Fruit fly (Drosophila melanogaster) whole organism, embryonic: ENCODE results near the gene gry.

Experiments used
- BEAF-32 ChIP-seq: fragments of 200-800 bp; sonication (Bioruptor generic); optimal IDR thresholded peaks from 3 replicates; lab custom pipeline; 2017; ENCODE audit warnings: missing biosample characterization, missing genetic modification characterization, mild to moderate bottlenecking, moderate library complexity, missing genetic modification reagents
- CG10321 ChIP-seq: fragments of 200-800 bp; sonication (Bioruptor generic); IDR thresholded peaks from 2 replicates; pipeline ENCODE4 v1.3.6; 2022; ENCODE audit warnings: missing biosample characterization, missing genetic modification characterization
- CG10565 ChIP-seq: fragments of 200-800 bp; sonication (Bioruptor generic); optimal IDR thresholded peaks from 3 replicates; lab custom pipeline; 2016; ENCODE audit warnings: missing biosample characterization, mild to moderate bottlenecking, missing genetic modification characterization
- CG15269 ChIP-seq: fragments of 200-800 bp; sonication (Bioruptor generic); optimal IDR thresholded peaks from 2 replicates; lab custom pipeline; 2018; ENCODE audit warnings: missing biosample characterization, mild to moderate bottlenecking, missing genetic modification characterization, moderate library complexity
- CG1529 ChIP-seq: fragments of 200-800 bp; sonication (Bioruptor generic); optimal IDR thresholded peaks from 3 replicates; lab custom pipeline; 2018; ENCODE audit warnings: missing biosample characterization, missing genetic modification characterization
- CG17186 ChIP-seq: fragments of 200-800 bp; sonication (Bioruptor generic); optimal IDR thresholded peaks from 3 replicates; lab custom pipeline; 2017; ENCODE audit warnings: missing biosample characterization, missing genetic modification reagents, missing genetic modification characterization
- CG18599 ChIP-seq: fragments of 200-800 bp; sonication (Bioruptor generic); optimal IDR thresholded peaks from 3 replicates; lab custom pipeline; 2017; ENCODE audit warnings: missing biosample characterization, missing genetic modification characterization, mild to moderate bottlenecking, moderate library complexity, missing genetic modification reagents
- CG18619 ChIP-seq: fragments of 200-800 bp; sonication (Bioruptor generic); optimal IDR thresholded peaks from 3 replicates; lab custom pipeline; 2017; ENCODE audit warnings: missing biosample characterization, mild to moderate bottlenecking, missing genetic modification characterization
- CG31365 ChIP-seq: fragments of 200-800 bp; sonication (Bioruptor generic); optimal IDR thresholded peaks from 2 replicates; lab custom pipeline; 2018; ENCODE audit warnings: missing biosample characterization, mild to moderate bottlenecking, missing genetic modification characterization
- CG31441 ChIP-seq: fragments of 200-800 bp; sonication (Bioruptor generic); IDR thresholded peaks from 2 replicates; pipeline ENCODE4 v1.3.6; 2022; ENCODE audit warnings: missing biosample characterization, missing genetic modification characterization
- CG33557 ChIP-seq: fragments of 200-800 bp; sonication (Bioruptor generic); optimal IDR thresholded peaks from 2 replicates; lab custom pipeline; 2019; ENCODE audit warnings: missing biosample characterization, mild to moderate bottlenecking, missing genetic modification characterization, moderate library complexity
- CG5953 ChIP-seq: fragments of 200-800 bp; sonication (Bioruptor generic); IDR thresholded peaks from 2 replicates; pipeline ENCODE4 v1.3.6; 2022; ENCODE audit warnings: missing biosample characterization, missing genetic modification characterization
- CG6175 ChIP-seq: fragments of 200-800 bp; sonication (Bioruptor generic); IDR thresholded peaks from 3 replicates; pipeline ENCODE4 v1.3.6; 2022; ENCODE audit warnings: missing biosample characterization, missing genetic modification characterization
- CG6765 ChIP-seq: fragments of 200-800 bp; sonication (Bioruptor generic); optimal IDR thresholded peaks from 3 replicates; lab custom pipeline; 2017; ENCODE audit warnings: missing biosample characterization, mild to moderate bottlenecking, missing genetic modification characterization
- CG9876 ChIP-seq: fragments of 200-800 bp; sonication (Bioruptor generic); optimal IDR thresholded peaks from 2 replicates; lab custom pipeline; 2016; ENCODE audit warnings: missing biosample characterization, missing genetic modification characterization
- Camta ChIP-seq: fragments of 200-800 bp; sonication (Bioruptor generic); optimal IDR thresholded peaks from 2 replicates; lab custom pipeline; 2016; ENCODE audit warnings: missing biosample characterization, missing genetic modification characterization
- CoRest ChIP-seq: fragments of 200-800 bp; sonication (Bioruptor generic); optimal IDR thresholded peaks from 3 replicates; lab custom pipeline; 2018; ENCODE audit warnings: missing biosample characterization, mild to moderate bottlenecking, missing genetic modification characterization, moderate library complexity
- Deaf1 ChIP-seq: fragments of 200-800 bp; optimal IDR thresholded peaks from 3 replicates; lab custom pipeline; 2019; ENCODE audit warnings: missing biosample characterization, mild to moderate bottlenecking, missing genetic modification characterization, moderate library complexity
- H2.0 ChIP-seq: fragments of 200-800 bp; sonication (Bioruptor generic); IDR thresholded peaks from 2 replicates; pipeline ENCODE4 v1.3.6; 2022; ENCODE audit warnings: missing biosample characterization, missing genetic modification characterization
- Hand ChIP-seq: fragments of 200-800 bp; sonication (Bioruptor generic); optimal IDR thresholded peaks from 2 replicates; lab custom pipeline; 2017; ENCODE audit warnings: mild to moderate bottlenecking, missing biosample characterization, missing genetic modification reagents, missing genetic modification characterization
- Jarid2 ChIP-seq: fragments of 200-800 bp; sonication (Bioruptor generic); optimal IDR thresholded peaks from 3 replicates; lab custom pipeline; 2017; ENCODE audit warnings: mild to moderate bottlenecking, missing biosample characterization, missing genetic modification reagents, missing genetic modification characterization
- MESR4 ChIP-seq: fragments of 200-800 bp; sonication (Bioruptor generic); optimal IDR thresholded peaks from 2 replicates; lab custom pipeline; 2018; ENCODE audit warnings: missing biosample characterization, mild to moderate bottlenecking, missing genetic modification characterization, moderate library complexity
- NK7.1 ChIP-seq: fragments of 200-800 bp; sonication (Bioruptor generic); optimal IDR thresholded peaks from 3 replicates; lab custom pipeline; 2016; ENCODE audit warnings: missing biosample characterization, missing genetic modification characterization
- Oaz ChIP-seq: fragments of 200-800 bp; sonication (Bioruptor generic); IDR thresholded peaks from 2 replicates; pipeline ENCODE4 v1.3.6; 2022; ENCODE audit warnings: missing biosample characterization, missing genetic modification characterization
- Opbp ChIP-seq: fragments of 200-800 bp; sonication (Bioruptor generic); IDR thresholded peaks from 3 replicates; pipeline ENCODE4 v1.3.6; 2022; ENCODE audit warnings: missing biosample characterization, missing genetic modification characterization; ENCODE audit not compliant: partially characterized antibody
- Ptx1 ChIP-seq: fragments of 200-800 bp; sonication (Bioruptor generic); IDR thresholded peaks from 2 replicates; pipeline ENCODE4 v1.3.6; 2022; ENCODE audit warnings: missing biosample characterization, missing genetic modification characterization
- Rfx ChIP-seq: fragments of 200-800 bp; sonication (Bioruptor generic); IDR thresholded peaks from 2 replicates; pipeline ENCODE4 v1.3.6; 2022; ENCODE audit warnings: missing biosample characterization, missing genetic modification characterization
- Sin3A ChIP-seq: fragments of >200 bp; optimal IDR thresholded peaks from 2 replicates; lab custom pipeline; 2018
- ara ChIP-seq: fragments of 200-800 bp; sonication (Bioruptor generic); IDR thresholded peaks from 2 replicates; pipeline ENCODE4 v1.3.6; 2022; ENCODE audit warnings: missing biosample characterization, missing genetic modification characterization
- bab2 ChIP-seq: fragments of 200-800 bp; sonication (Bioruptor generic); optimal IDR thresholded peaks from 2 replicates; lab custom pipeline; 2016; ENCODE audit warnings: missing biosample characterization, missing genetic modification characterization
- bcd ChIP-seq: fragments of 200-800 bp; sonication (Bioruptor generic); optimal IDR thresholded peaks from 2 replicates; lab custom pipeline; 2017; ENCODE audit warnings: missing biosample characterization, mild to moderate bottlenecking, missing genetic modification characterization
- chif ChIP-seq, 2 experiments: fragments of 200-800 bp; sonication (Bioruptor generic); optimal IDR thresholded peaks; 3 replicates each; lab custom pipeline; 2016; ENCODE audit warnings: missing biosample characterization in 2 of 2, missing genetic modification characterization in 2 of 2
- gro ChIP-seq: fragments of 200-800 bp; sonication (Bioruptor generic); optimal IDR thresholded peaks from 2 replicates; lab custom pipeline; 2016; ENCODE audit warnings: missing biosample characterization, missing genetic modification characterization
- hb ChIP-seq: fragments of 200-800 bp; sonication (Bioruptor generic); IDR thresholded peaks from 3 replicates; pipeline ENCODE4 v1.3.6; 2022; ENCODE audit warnings: missing biosample characterization, missing genetic modification characterization; ENCODE audit not compliant: partially characterized antibody
- lov ChIP-seq, 2 experiments: fragments of 200-800 bp in 1 of 2; fragments of >200 bp in 1 of 2; sonication (Bioruptor generic) in 1 of 2; IDR thresholded peaks in 1 of 2; optimal IDR thresholded peaks in 1 of 2; 2 replicates in 1 of 2; 3 replicates in 1 of 2; pipeline versions ENCODE4 v1.3.6 to Lab custom; 2017 to 2022; ENCODE audit warnings: missing biosample characterization in 1 of 2, missing genetic modification characterization in 1 of 2
- luna ChIP-seq: fragments of 200-800 bp; sonication (Bioruptor generic); optimal IDR thresholded peaks from 2 replicates; lab custom pipeline; 2016; ENCODE audit warnings: missing biosample characterization, missing genetic modification characterization
- peb ChIP-seq: fragments of 200-800 bp; sonication (Bioruptor generic); IDR thresholded peaks from 2 replicates; pipeline ENCODE4 v1.3.6; 2022; ENCODE audit warnings: missing biosample characterization, missing genetic modification characterization
- row ChIP-seq: fragments of 200-800 bp; sonication (Bioruptor generic); IDR thresholded peaks from 3 replicates; pipeline ENCODE4 v1.3.6; 2022; ENCODE audit warnings: missing biosample characterization, missing genetic modification characterization
- run ChIP-seq: fragments of 200-800 bp; sonication (Bioruptor generic); optimal IDR thresholded peaks from 3 replicates; lab custom pipeline; 2018; ENCODE audit warnings: missing biosample characterization, mild to moderate bottlenecking, missing genetic modification characterization
- sens-2 ChIP-seq: fragments of 200-800 bp; sonication (Bioruptor generic); IDR thresholded peaks from 2 replicates; pipeline ENCODE4 v1.3.6; 2022; ENCODE audit warnings: missing biosample characterization, missing genetic modification characterization
- shn ChIP-seq: fragments of 200-800 bp; sonication (Bioruptor generic); optimal IDR thresholded peaks from 3 replicates; lab custom pipeline; 2016; ENCODE audit warnings: missing biosample characterization, missing genetic modification characterization
- slou ChIP-seq: fragments of 200-800 bp; sonication (Bioruptor generic); optimal IDR thresholded peaks from 3 replicates; lab custom pipeline; 2016; ENCODE audit warnings: missing biosample characterization, missing genetic modification characterization
- sna ChIP-seq: fragments of 200-800 bp; sonication (Bioruptor generic); IDR thresholded peaks from 2 replicates; pipeline ENCODE4 v1.3.6; 2022; ENCODE audit warnings: missing biosample characterization, missing genetic modification characterization; ENCODE audit not compliant: partially characterized antibody
- so ChIP-seq: fragments of 200-800 bp; sonication (Bioruptor generic); IDR thresholded peaks from 3 replicates; pipeline ENCODE4 v1.3.6; 2022; ENCODE audit warnings: missing biosample characterization, missing genetic modification characterization
- sob ChIP-seq: fragments of 200-800 bp; sonication (Bioruptor generic); IDR thresholded peaks from 2 replicates; pipeline ENCODE4 v1.3.6; 2022; ENCODE audit warnings: missing biosample characterization, missing genetic modification characterization
- stc ChIP-seq: fragments of 200-800 bp; sonication (Bioruptor generic); IDR thresholded peaks from 2 replicates; pipeline ENCODE4 v1.3.6; 2022; ENCODE audit warnings: missing biosample characterization, missing genetic modification characterization
- ttk ChIP-seq: fragments of 200-800 bp; sonication (Bioruptor generic); IDR thresholded peaks from 2 replicates; pipeline ENCODE4 v2.1.2; 2022; ENCODE audit warnings: missing biosample characterization, missing genetic modification characterization
- usp ChIP-seq: fragments of >200 bp; optimal IDR thresholded peaks from 2 replicates; lab custom pipeline; 2017; ENCODE audit warnings: missing biosample characterization, missing genetic modification characterization
- vvl ChIP-seq: fragments of 200-800 bp; sonication (Bioruptor generic); IDR thresholded peaks from 2 replicates; pipeline ENCODE4 v1.3.6; 2022; ENCODE audit warnings: missing biosample characterization, missing genetic modification characterization

gry gene

DNA sequence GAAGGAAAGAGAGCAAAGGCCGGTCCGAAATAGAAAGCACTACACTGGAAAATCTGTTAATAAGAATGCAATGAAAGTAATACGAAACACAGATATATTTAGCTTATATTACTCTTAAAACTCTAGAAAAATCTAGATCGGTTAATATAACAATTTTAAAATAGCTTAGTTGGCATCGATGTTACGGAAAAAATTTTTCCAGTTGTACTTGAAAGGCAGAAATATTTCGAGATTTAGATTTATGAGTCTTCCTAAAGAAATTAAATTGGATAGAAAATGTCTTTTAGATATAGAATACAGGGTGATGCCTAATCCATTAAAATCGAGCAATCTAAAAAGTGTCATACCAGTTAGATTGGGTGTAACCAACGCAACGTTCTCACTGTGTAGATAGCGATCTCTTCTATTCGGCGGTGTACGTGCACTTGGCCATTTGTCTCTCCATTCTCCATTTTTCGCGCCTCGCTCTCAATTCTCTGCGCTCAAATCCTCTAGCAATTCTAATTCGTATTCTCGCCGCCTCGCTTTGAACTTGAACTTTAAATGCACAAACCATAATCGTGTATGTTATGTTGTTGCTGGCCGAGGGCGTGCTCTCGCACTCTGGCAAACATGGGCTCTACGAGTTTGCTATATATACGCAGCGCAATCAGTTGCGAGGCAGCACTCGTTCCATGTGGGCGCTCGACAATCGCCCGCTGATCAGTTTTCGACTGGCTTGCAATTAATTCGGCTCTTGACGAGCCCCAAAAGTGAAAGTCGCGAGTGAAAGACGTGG lies 51.3 kb downstream of the gry start (continued):
- TF ChIP-seq Rfx (GFP tag; lab: Robert Waterston, UW), result peak; percentile 89
- peak; percentile 97 for TF ChIP-seq CG1529 (GFP tag; lab: Kevin White, UChicago)
- peak; percentile 51; the same call in 1 of the 3 replicates for TF ChIP-seq CG6175 (GFP tag; lab: Robert Waterston, UW)
- peak; percentile 88 for TF ChIP-seq Ptx1 (GFP tag; lab: Robert Waterston, UW)
- TF ChIP-seq CG5953 (GFP tag; lab: Robert Waterston, UW), result peak; percentile 16; the same call in 1 of the 2 replicates
- peak; percentile 83 for TF ChIP-seq run
- TF ChIP-seq CoRest (tag; lab: Kevin White, UChicago), result peak; percentile 98
- TF ChIP-seq Opbp, result no peak
- no peak; the same call in 1 of the 2 replicates for TF ChIP-seq sens-2 (GFP tag; lab: Robert Waterston, UW)
- peak; percentile 67; the same call in 1 of the 3 replicates for TF ChIP-seq so
- TF ChIP-seq lov (optimal IDR thresholded peaks at IDR 0.05; lab: Kevin White, UChicago), result no peak
- TF ChIP-seq lov (GFP tag; IDR thresholded peaks at IDR 0.05; lab: Robert Waterston, UW), result peak; percentile 61; the same call in 1 of the 3 replicates
- TF ChIP-seq shn, result peak; percentile 91
- TF ChIP-seq luna (GFP tag; lab: Kevin White, UChicago), result peak; percentile 78
- peak; percentile 79 for TF ChIP-seq H2.0
- TF ChIP-seq Camta (GFP tag; lab: Kevin White, UChicago), result peak; percentile 96
- peak; percentile 93 for TF ChIP-seq CG18599
- peak; percentile 95 for TF ChIP-seq bcd (GFP tag; lab: Kevin White, UChicago)
- TF ChIP-seq vvl, result peak; percentile 79
- TF ChIP-seq CG15269 (tag; lab: Kevin White, UChicago), result peak; percentile 94
- peak; percentile 59 for TF ChIP-seq peb (GFP tag; lab: Robert Waterston, UW)
- peak; percentile 83 for TF ChIP-seq ttk (GFP tag; lab: Robert Waterston, UW)
- no peak for TF ChIP-seq sna
- TF ChIP-seq Hand (GFP tag; lab: Kevin White, UChicago), result peak; percentile 90
- peak; percentile 91 for TF ChIP-seq NK7.1
- no peak for TF ChIP-seq usp (GFP tag; lab: Kevin White, UChicago)
- TF ChIP-seq CG31365 (tag; lab: Kevin White, UChicago), result peak; percentile 17
- peak; percentile 97 for TF ChIP-seq chif (GFP tag; optimal IDR thresholded peaks at IDR 0.05; lab: Kevin White, UChicago)
- TF ChIP-seq Jarid2 (GFP tag; lab: Kevin White, UChicago), result peak; percentile 74
- TF ChIP-seq CG9876 (GFP tag; lab: Kevin White, UChicago), result peak; percentile 93
- TF ChIP-seq BEAF-32 (GFP tag; lab: Kevin White, UChicago), result peak; percentile 15
- peak; percentile 91 for TF ChIP-seq slou (GFP tag; lab: Kevin White, UChicago)
- TF ChIP-seq CG31441 (GFP tag; lab: Robert Waterston, UW), result peak; percentile 96
- peak; percentile 97 for TF ChIP-seq CG18619 (GFP tag; lab: Kevin White, UChicago)
- TF ChIP-seq stc (GFP tag; lab: Robert Waterston, UW), result peak; percentile 77
- peak; percentile 70 for TF ChIP-seq Deaf1
- peak; percentile 66 for TF ChIP-seq Oaz (GFP tag; lab: Robert Waterston, UW)
- TF ChIP-seq MESR4 (GFP tag; lab: Kevin White, UChicago), result no peak
- peak; percentile 86 for TF ChIP-seq CG6765 (GFP tag; lab: Kevin White, UChicago)
- TF ChIP-seq CG10321 (GFP tag; lab: Robert Waterston, UW), result peak; percentile 29; the same call in 1 of the 2 replicates
- TF ChIP-seq row (GFP tag; lab: Robert Waterston, UW), result peak; percentile 95
- peak; percentile 93 for TF ChIP-seq CG33557
- TF ChIP-seq Sin3A, result no peak
- TF ChIP-seq CG17186 (GFP tag; lab: Kevin White, UChicago), result peak; percentile 87
- TF ChIP-seq sob (GFP tag; lab: Robert Waterston, UW), result peak; percentile 82; the same call in 1 of the 2 replicates
- no peak for TF ChIP-seq hb (GFP tag; lab: Robert Waterston, UW)
- peak; percentile 93 for TF ChIP-seq bab2
- peak; percentile 88 for TF ChIP-seq gro (GFP tag; lab: Kevin White, UChicago)
- TF ChIP-seq ara, result peak; percentile 80
- TF ChIP-seq CG10565 (GFP tag; lab: Kevin White, UChicago), result peak; percentile 80
